Fruit fly (Drosophila melanogaster) whole organism, embryonic: ENCODE data around the gene TfAP-2.

Experiments used
- Awh ChIP-seq: fragments of 200-800 bp; sonication (Bioruptor generic); IDR thresholded peaks from 2 replicates; pipeline ENCODE4, ENCODE4 v1.3.6; 2022; ENCODE audit warnings: missing biosample characterization, missing genetic modification characterization
- Bteb2 ChIP-seq: fragments of 200-800 bp; sonication (Bioruptor generic); optimal IDR thresholded peaks from 2 replicates; lab custom pipeline; 2016; ENCODE audit warnings: missing biosample characterization, missing genetic modification characterization
- CG11247 ChIP-seq: fragments of 200-800 bp; sonication (Bioruptor generic); IDR thresholded peaks from 2 replicates; pipeline ENCODE4 v1.3.6; 2022; ENCODE audit warnings: missing biosample characterization, missing genetic modification characterization
- CG12236 ChIP-seq: fragments of 200-800 bp; sonication (Bioruptor generic); optimal IDR thresholded peaks from 2 replicates; lab custom pipeline; 2016; ENCODE audit warnings: missing biosample characterization, missing genetic modification characterization
- CG12769 ChIP-seq: fragments of 200-800 bp; sonication (Bioruptor generic); optimal IDR thresholded peaks from 2 replicates; lab custom pipeline; 2019; ENCODE audit warnings: missing biosample characterization, mild to moderate bottlenecking, missing genetic modification characterization, moderate library complexity
- CG13123 ChIP-seq: fragments of 200-800 bp; sonication (Bioruptor generic); optimal IDR thresholded peaks from 2 replicates; lab custom pipeline; 2016; ENCODE audit warnings: missing biosample characterization, missing genetic modification characterization
- CG14710 ChIP-seq: fragments of 200-800 bp; sonication (Bioruptor generic); optimal IDR thresholded peaks from 3 replicates; lab custom pipeline; 2019; ENCODE audit warnings: missing biosample characterization, mild to moderate bottlenecking, missing genetic modification characterization, moderate library complexity
- CG17612 ChIP-seq: fragments of 200-800 bp; sonication (Bioruptor generic); IDR thresholded peaks from 2 replicates; pipeline ENCODE4 v1.3.6; 2022; ENCODE audit warnings: missing biosample characterization, missing genetic modification characterization
- CG17829 ChIP-seq: fragments of 200-800 bp; optimal IDR thresholded peaks from 2 replicates; lab custom pipeline; 2019; ENCODE audit warnings: missing biosample characterization, mild to moderate bottlenecking, missing genetic modification characterization, moderate library complexity
- CG30403 ChIP-seq: fragments of 200-800 bp; sonication (Bioruptor generic); optimal IDR thresholded peaks from 3 replicates; lab custom pipeline; 2016; ENCODE audit warnings: missing biosample characterization, missing genetic modification characterization
- CG34422 ChIP-seq: fragments of 200-800 bp; sonication (Bioruptor generic); IDR thresholded peaks from 3 replicates; pipeline ENCODE4 v1.3.6; 2022; ENCODE audit warnings: missing biosample characterization, missing genetic modification characterization
- CG42726 ChIP-seq: fragments of 200-800 bp; sonication (Bioruptor generic); IDR thresholded peaks from 2 replicates; pipeline ENCODE4 v1.3.6; 2022; ENCODE audit warnings: missing biosample characterization, missing genetic modification characterization; ENCODE audit not compliant: partially characterized antibody
- CG5180 ChIP-seq: fragments of 200-800 bp; sonication (Bioruptor generic); optimal IDR thresholded peaks from 3 replicates; lab custom pipeline; 2017; ENCODE audit warnings: missing biosample characterization, missing genetic modification characterization, mild to moderate bottlenecking, moderate library complexity, missing genetic modification reagents
- CG6272 ChIP-seq: fragments of 200-800 bp; sonication (Bioruptor generic); IDR thresholded peaks from 2 replicates; pipeline ENCODE4 v1.3.6; 2022; ENCODE audit warnings: missing biosample characterization, missing genetic modification characterization
- CG7963 ChIP-seq: fragments of 200-800 bp; sonication (Bioruptor generic); IDR thresholded peaks from 3 replicates; pipeline ENCODE4 v1.3.6; 2022; ENCODE audit warnings: missing biosample characterization, missing genetic modification characterization; ENCODE audit not compliant: partially characterized antibody
- CG8359 ChIP-seq: fragments of 200-800 bp; sonication (Bioruptor generic); optimal IDR thresholded peaks from 2 replicates; lab custom pipeline; 2017; ENCODE audit warnings: missing biosample characterization, mild to moderate bottlenecking, missing genetic modification characterization, borderline replicate concordance
- CG9609 ChIP-seq: fragments of 200-800 bp; sonication (Bioruptor generic); optimal IDR thresholded peaks from 3 replicates; lab custom pipeline; 2016; ENCODE audit warnings: missing biosample characterization, missing genetic modification characterization
- CTCF ChIP-seq: fragments of 200-800 bp; sonication (Bioruptor generic); optimal IDR thresholded peaks from 2 replicates; lab custom pipeline; 2017; ENCODE audit warnings: missing biosample characterization, mild to moderate bottlenecking, missing genetic modification characterization, moderate library complexity
- Chrac-16 ChIP-seq: fragments of 200-800 bp; sonication (Bioruptor generic); optimal IDR thresholded peaks from 3 replicates; lab custom pipeline; 2016; ENCODE audit warnings: missing biosample characterization, missing genetic modification characterization
- D19A ChIP-seq: fragments of 200-800 bp; optimal IDR thresholded peaks from 3 replicates; lab custom pipeline; 2019; ENCODE audit warnings: missing biosample characterization, mild to moderate bottlenecking, missing genetic modification characterization, moderate library complexity
- Dip2 ChIP-seq: fragments of 200-800 bp; sonication (Bioruptor generic); IDR thresholded peaks from 2 replicates; pipeline ENCODE4 v1.3.6; 2022; ENCODE audit warnings: missing biosample characterization, missing genetic modification characterization
- Dip3 ChIP-seq: fragments of 200-800 bp; sonication (Bioruptor generic); optimal IDR thresholded peaks from 3 replicates; lab custom pipeline; 2016; ENCODE audit warnings: missing biosample characterization, missing genetic modification characterization
- Ets65A ChIP-seq: fragments of 200-800 bp; sonication (Bioruptor generic); peaks from one replicate; lab custom pipeline; 2016; ENCODE audit warnings: missing biosample characterization, missing genetic modification characterization
- Fer3 ChIP-seq: fragments of 200-800 bp; sonication (Bioruptor generic); optimal IDR thresholded peaks from 2 replicates; lab custom pipeline; 2018; ENCODE audit warnings: missing biosample characterization, mild to moderate bottlenecking, missing genetic modification characterization, moderate library complexity
- Hmr ChIP-seq: fragments of 200-800 bp; sonication (Bioruptor generic); optimal IDR thresholded peaks from 3 replicates; lab custom pipeline; 2017; ENCODE audit warnings: mild to moderate bottlenecking, missing biosample characterization, missing genetic modification reagents, missing genetic modification characterization
- Hr78 ChIP-seq, 2 experiments: fragments of 200-800 bp in 1 of 2; fragments of >200 bp in 1 of 2; sonication (Bioruptor generic) in 1 of 2; optimal IDR thresholded peaks; 2 replicates each; lab custom pipeline; 2017 to 2019; ENCODE audit warnings: missing biosample characterization in 2 of 2, missing genetic modification characterization in 2 of 2, mild to moderate bottlenecking in 1 of 2, moderate library complexity in 1 of 2
- Hsf ChIP-seq: fragments of 200-800 bp; sonication (Bioruptor generic); optimal IDR thresholded peaks from 3 replicates; lab custom pipeline; 2016; ENCODE audit warnings: missing biosample characterization, missing genetic modification characterization
- Med ChIP-seq: fragments of 200-800 bp; sonication (Bioruptor generic); peaks from one replicate; lab custom pipeline; 2016; ENCODE audit warnings: missing biosample characterization, missing genetic modification characterization, mild to moderate bottlenecking, inconsistent platforms, moderate library complexity
- Opbp ChIP-seq: fragments of 200-800 bp; sonication (Bioruptor generic); IDR thresholded peaks from 3 replicates; pipeline ENCODE4 v1.3.6; 2022; ENCODE audit warnings: missing biosample characterization, missing genetic modification characterization; ENCODE audit not compliant: partially characterized antibody
- TFAM ChIP-seq: fragments of 200-800 bp; sonication (Bioruptor generic); optimal IDR thresholded peaks from 2 replicates; lab custom pipeline; 2017; ENCODE audit warnings: missing biosample characterization, missing genetic modification characterization, inconsistent platforms
- Tbp ChIP-seq: fragments of >200 bp; optimal IDR thresholded peaks from 2 replicates; lab custom pipeline; 2018; ENCODE audit warnings: missing biosample characterization, missing genetic modification characterization
- ara ChIP-seq: fragments of 200-800 bp; sonication (Bioruptor generic); IDR thresholded peaks from 2 replicates; pipeline ENCODE4 v1.3.6; 2022; ENCODE audit warnings: missing biosample characterization, missing genetic modification characterization
- cas ChIP-seq: fragments of 200-800 bp; sonication (Bioruptor generic); IDR thresholded peaks from 2 replicates; pipeline ENCODE4 v1.3.6; 2022; ENCODE audit warnings: missing biosample characterization, missing genetic modification characterization
- chn ChIP-seq: fragments of 200-800 bp; sonication (Bioruptor generic); optimal IDR thresholded peaks from 2 replicates; lab custom pipeline; 2016; ENCODE audit warnings: missing biosample characterization, missing genetic modification characterization
- da ChIP-seq: fragments of 200-800 bp; sonication (Bioruptor generic); optimal IDR thresholded peaks from 2 replicates; lab custom pipeline; 2016; ENCODE audit warnings: missing biosample characterization, missing genetic modification characterization
- en ChIP-seq: fragments of 200-800 bp; sonication (Bioruptor generic); optimal IDR thresholded peaks from 2 replicates; lab custom pipeline; 2016; ENCODE audit warnings: missing biosample characterization, missing genetic modification characterization
- fu2 ChIP-seq: fragments of 200-800 bp; sonication (Bioruptor generic); optimal IDR thresholded peaks from 2 replicates; lab custom pipeline; 2016; ENCODE audit warnings: missing biosample characterization, missing genetic modification characterization
- grn ChIP-seq: fragments of 200-800 bp; sonication (Bioruptor generic); optimal IDR thresholded peaks from 3 replicates; lab custom pipeline; 2017; ENCODE audit warnings: missing biosample characterization, missing genetic modification characterization
- gro ChIP-seq: fragments of 200-800 bp; sonication (Bioruptor generic); optimal IDR thresholded peaks from 2 replicates; lab custom pipeline; 2016; ENCODE audit warnings: missing biosample characterization, missing genetic modification characterization
- lilli ChIP-seq: fragments of 200-800 bp; sonication (Bioruptor generic); optimal IDR thresholded peaks from 3 replicates; lab custom pipeline; 2016; ENCODE audit warnings: missing biosample characterization, missing genetic modification characterization
- org-1 ChIP-seq: fragments of 200-800 bp; sonication (Bioruptor generic); optimal IDR thresholded peaks from 2 replicates; lab custom pipeline; 2017; ENCODE audit warnings: missing biosample characterization, missing genetic modification characterization
- pho ChIP-seq: fragments of 200-800 bp; sonication (Bioruptor generic); optimal IDR thresholded peaks from 2 replicates; lab custom pipeline; 2016; ENCODE audit warnings: missing biosample characterization, missing genetic modification characterization
- shn ChIP-seq: fragments of 200-800 bp; sonication (Bioruptor generic); optimal IDR thresholded peaks from 3 replicates; lab custom pipeline; 2016; ENCODE audit warnings: missing biosample characterization, missing genetic modification characterization
- sr ChIP-seq: fragments of 200-800 bp; sonication (Bioruptor generic); IDR thresholded peaks from 3 replicates; pipeline ENCODE4 v1.3.6; 2022; ENCODE audit warnings: missing biosample characterization, missing genetic modification characterization
- stwl ChIP-seq: fragments of 200-800 bp; sonication (Bioruptor generic); optimal IDR thresholded peaks from 3 replicates; lab custom pipeline; 2018; ENCODE audit warnings: missing biosample characterization, mild to moderate bottlenecking, missing genetic modification characterization, moderate library complexity
- tna ChIP-seq: fragments of 200-800 bp; sonication (Bioruptor generic); IDR thresholded peaks from 2 replicates; pipeline ENCODE4 v1.3.6; 2022; ENCODE audit warnings: missing biosample characterization, missing genetic modification characterization; ENCODE audit not compliant: partially characterized antibody
- trem ChIP-seq: fragments of 200-800 bp; optimal IDR thresholded peaks from 3 replicates; lab custom pipeline; 2019; ENCODE audit warnings: missing biosample characterization, mild to moderate bottlenecking, missing genetic modification characterization, moderate library complexity
- tup ChIP-seq: fragments of 200-800 bp; sonication (Bioruptor generic); optimal IDR thresholded peaks from 2 replicates; lab custom pipeline; 2016; ENCODE audit warnings: missing biosample characterization, mild to moderate bottlenecking, missing genetic modification characterization, moderate library complexity
- usp ChIP-seq: fragments of >200 bp; optimal IDR thresholded peaks from 2 replicates; lab custom pipeline; 2017; ENCODE audit warnings: missing biosample characterization, missing genetic modification characterization
- vvl ChIP-seq: fragments of 200-800 bp; sonication (Bioruptor generic); IDR thresholded peaks from 2 replicates; pipeline ENCODE4 v1.3.6; 2022; ENCODE audit warnings: missing biosample characterization, missing genetic modification characterization

Gene TfAP-2

dm6 chr3L:21651412-21651811, 64.8 kb downstream of the TfAP-2 start:
- no peak for TF ChIP-seq Chrac-16 (GFP tag; lab: Kevin White, UChicago)
- no peak for TF ChIP-seq gro (GFP tag; lab: Kevin White, UChicago)
- no peak for TF ChIP-seq CG6272 (GFP tag; lab: Robert Waterston, UW)
- TF ChIP-seq Awh = peak; percentile 49
- TF ChIP-seq tup (GFP tag; lab: Kevin White, UChicago) = no peak
- no peak for TF ChIP-seq Hmr (GFP tag; lab: Kevin White, UChicago)
- no peak for TF ChIP-seq CG5180 (GFP tag; lab: Kevin White, UChicago)

dm6 chr3L:21652124-21652523, 65.5 kb downstream of the TfAP-2 start:
- TF ChIP-seq tna (GFP tag; lab: Robert Waterston, UW) (no peak), stwl (tag; lab: Kevin White, UChicago) (no peak), CG7963 (no peak), Opbp (GFP tag; lab: Robert Waterston, UW) (0 out of 3 replicates have a peak, but pooled peaks have one; percentile 39), grn (GFP tag; lab: Kevin White, UChicago) (peak; percentile 3), D19A (tag; lab: Kevin White, UChicago) (no peak), Hr78 (GFP tag; optimal IDR thresholded peaks at IDR 0.05; lab: Kevin White, UChicago) (no peak), tup (GFP tag; lab: Kevin White, UChicago) (no peak), CG30403 (GFP tag; lab: Kevin White, UChicago) (no peak), CG14710 (tag; lab: Kevin White, UChicago) (no peak), CG12769 (tag; lab: Kevin White, UChicago) (peak; percentile 23), CG34422 (GFP tag; lab: Robert Waterston, UW) (no peak), da (GFP tag; lab: Kevin White, UChicago) (no peak), vvl (GFP tag; lab: Robert Waterston, UW) (peak; percentile 69; the same call in 1 of the 2 replicates), Hsf (GFP tag; lab: Kevin White, UChicago) (no peak), CTCF (GFP tag; lab: Kevin White, UChicago) (no peak), cas (GFP tag; lab: Robert Waterston, UW) (no peak), CG11247 (GFP tag; lab: Robert Waterston, UW) (peak; percentile 32; the same call in 1 of the 2 replicates), ara (GFP tag; lab: Robert Waterston, UW) (no peak), shn (no peak), Tbp (GFP tag; lab: Kevin White, UChicago) (no peak), chn (GFP tag; lab: Kevin White, UChicago) (no peak), Bteb2 (GFP tag; lab: Kevin White, UChicago) (no peak), CG12236 (GFP tag; lab: Kevin White, UChicago) (no peak), gro (GFP tag; lab: Kevin White, UChicago) (no peak), lilli (GFP tag; lab: Kevin White, UChicago) (no peak), Fer3 (tag; lab: Kevin White, UChicago) (no peak), trem (tag; lab: Kevin White, UChicago) (no peak), Dip3 (GFP tag; lab: Kevin White, UChicago) (no peak), CG17612 (no peak), Med (GFP tag; lab: Kevin White, UChicago) (peak; percentile 11), CG13123 (GFP tag; lab: Kevin White, UChicago) (no peak), CG9609 (GFP tag; lab: Kevin White, UChicago) (no peak), Dip2 (no peak), fu2 (GFP tag; lab: Kevin White, UChicago) (no peak), Ets65A (peak; percentile 10), org-1 (no peak), pho (no peak), CG42726 (GFP tag; lab: Robert Waterston, UW) (no peak), CG17829 (tag; lab: Kevin White, UChicago) (no peak), TFAM (GFP tag; lab: Kevin White, UChicago) (no peak), en (GFP tag; lab: Kevin White, UChicago) (no peak), usp (GFP tag; lab: Kevin White, UChicago) (no peak), sr (GFP tag; lab: Robert Waterston, UW) (peak; percentile 84), CG8359 (GFP tag; lab: Kevin White, UChicago) (no peak)
